Fruit fly (Drosophila melanogaster) whole organism, embryonic: ENCODE data around the gene CG3634.
A peak's percentile ranks its signal among the peaks of the same experiment; 100 is the strongest.

Experiments used
- ATbp ChIP-seq: fragments of 200-800 bp; sonication (Bioruptor generic); optimal IDR thresholded peaks from 2 replicates; lab custom pipeline; 2017; ENCODE audit warnings: missing biosample characterization, mild to moderate bottlenecking, missing genetic modification characterization, missing genetic modification reagents
- CG11504 ChIP-seq: fragments of 200-800 bp; sonication (Bioruptor generic); optimal IDR thresholded peaks from 3 replicates; lab custom pipeline; 2019; ENCODE audit warnings: missing biosample characterization, mild to moderate bottlenecking, missing genetic modification characterization, moderate library complexity
- CG12769 ChIP-seq: fragments of 200-800 bp; sonication (Bioruptor generic); optimal IDR thresholded peaks from 2 replicates; lab custom pipeline; 2019; ENCODE audit warnings: missing biosample characterization, mild to moderate bottlenecking, missing genetic modification characterization, moderate library complexity
- CG13424 ChIP-seq: fragments of 200-800 bp; sonication (Bioruptor generic); optimal IDR thresholded peaks from 2 replicates; lab custom pipeline; 2019; ENCODE audit warnings: missing biosample characterization, mild to moderate bottlenecking, missing genetic modification characterization, moderate library complexity
- CG14965 ChIP-seq: fragments of 200-800 bp; sonication (Bioruptor generic); optimal IDR thresholded peaks from 2 replicates; lab custom pipeline; 2016; ENCODE audit warnings: missing biosample characterization, missing genetic modification characterization, borderline replicate concordance
- CG15696 ChIP-seq: fragments of 200-800 bp; sonication (Bioruptor generic); optimal IDR thresholded peaks from 2 replicates; lab custom pipeline; 2019; ENCODE audit warnings: missing biosample characterization, mild to moderate bottlenecking, missing genetic modification characterization, moderate library complexity
- CG18262 ChIP-seq: fragments of 200-800 bp; optimal IDR thresholded peaks from 3 replicates; lab custom pipeline; 2019; ENCODE audit warnings: missing biosample characterization, mild to moderate bottlenecking, missing genetic modification characterization, moderate library complexity
- CG18476 ChIP-seq: fragments of 200-800 bp; sonication (Bioruptor generic); optimal IDR thresholded peaks from 2 replicates; lab custom pipeline; 2016; ENCODE audit warnings: missing biosample characterization, mild to moderate bottlenecking, missing genetic modification characterization
- CG18599 ChIP-seq: fragments of 200-800 bp; sonication (Bioruptor generic); optimal IDR thresholded peaks from 3 replicates; lab custom pipeline; 2017; ENCODE audit warnings: missing biosample characterization, missing genetic modification characterization, mild to moderate bottlenecking, moderate library complexity, missing genetic modification reagents
- CG2199 ChIP-seq: fragments of 200-800 bp; sonication (Bioruptor generic); IDR thresholded peaks from 3 replicates; pipeline ENCODE4 v1.3.6; 2022; ENCODE audit warnings: missing biosample characterization, missing genetic modification characterization
- CG3065 ChIP-seq: fragments of 200-800 bp; sonication (Bioruptor generic); optimal IDR thresholded peaks from 2 replicates; lab custom pipeline; 2016; ENCODE audit warnings: missing biosample characterization, missing genetic modification characterization
- CG5953 ChIP-seq: fragments of 200-800 bp; sonication (Bioruptor generic); IDR thresholded peaks from 2 replicates; pipeline ENCODE4 v1.3.6; 2022; ENCODE audit warnings: missing biosample characterization, missing genetic modification characterization
- CG7271 ChIP-seq: fragments of 200-800 bp; sonication (Bioruptor generic); optimal IDR thresholded peaks from 2 replicates; lab custom pipeline; 2018; ENCODE audit warnings: missing biosample characterization, mild to moderate bottlenecking, missing genetic modification characterization, moderate library complexity
- CG7786 ChIP-seq: fragments of 200-800 bp; sonication (Bioruptor generic); optimal IDR thresholded peaks from 2 replicates; lab custom pipeline; 2016; ENCODE audit warnings: missing biosample characterization, missing genetic modification characterization
- CG9437 ChIP-seq: fragments of 200-800 bp; sonication (Bioruptor generic); optimal IDR thresholded peaks from 2 replicates; lab custom pipeline; 2018; ENCODE audit warnings: missing biosample characterization, mild to moderate bottlenecking, missing genetic modification characterization
- Chrac-16 ChIP-seq: fragments of 200-800 bp; sonication (Bioruptor generic); optimal IDR thresholded peaks from 3 replicates; lab custom pipeline; 2016; ENCODE audit warnings: missing biosample characterization, missing genetic modification characterization
- CoRest ChIP-seq: fragments of 200-800 bp; sonication (Bioruptor generic); optimal IDR thresholded peaks from 3 replicates; lab custom pipeline; 2018; ENCODE audit warnings: missing biosample characterization, mild to moderate bottlenecking, missing genetic modification characterization, moderate library complexity
- D19B ChIP-seq: fragments of 200-800 bp; sonication (Bioruptor generic); optimal IDR thresholded peaks from 2 replicates; lab custom pipeline; 2017; ENCODE audit warnings: missing biosample characterization, mild to moderate bottlenecking, missing genetic modification characterization
- NC2α ChIP-seq: fragments of 200-800 bp; sonication (Bioruptor generic); optimal IDR thresholded peaks from 2 replicates; lab custom pipeline; 2016; ENCODE audit warnings: missing biosample characterization, missing genetic modification characterization
- Oli ChIP-seq: fragments of 200-800 bp; sonication (Bioruptor generic); optimal IDR thresholded peaks from 2 replicates; lab custom pipeline; 2018; ENCODE audit warnings: missing biosample characterization, mild to moderate bottlenecking, missing genetic modification characterization, moderate library complexity
- Xbp1 ChIP-seq: fragments of 200-800 bp; sonication (Bioruptor generic); optimal IDR thresholded peaks from 3 replicates; lab custom pipeline; 2016; ENCODE audit warnings: missing biosample characterization, mild to moderate bottlenecking, missing genetic modification characterization
- YL-1 ChIP-seq: fragments of 200-800 bp; sonication (Bioruptor generic); optimal IDR thresholded peaks from 3 replicates; lab custom pipeline; 2017; ENCODE audit warnings: missing biosample characterization, mild to moderate bottlenecking, missing genetic modification characterization
- ato ChIP-seq: fragments of 200-800 bp; sonication (Bioruptor generic); IDR thresholded peaks from 2 replicates; pipeline ENCODE4 v1.3.6; 2022; ENCODE audit warnings: missing biosample characterization, missing genetic modification characterization; ENCODE audit not compliant: partially characterized antibody
- az2 ChIP-seq: fragments of 200-800 bp; sonication (Bioruptor generic); optimal IDR thresholded peaks from 3 replicates; lab custom pipeline; 2016; ENCODE audit warnings: missing biosample characterization, missing genetic modification characterization
- corto ChIP-seq: fragments of 200-800 bp; sonication (Bioruptor generic); optimal IDR thresholded peaks from 2 replicates; lab custom pipeline; 2016; ENCODE audit warnings: missing biosample characterization, mild to moderate bottlenecking, missing genetic modification characterization, moderate library complexity
- dmrt11E ChIP-seq: fragments of 200-800 bp; sonication (Bioruptor generic); optimal IDR thresholded peaks from 3 replicates; lab custom pipeline; 2018; ENCODE audit warnings: missing biosample characterization, mild to moderate bottlenecking, missing genetic modification characterization, moderate library complexity
- dmrt99B ChIP-seq: fragments of 200-800 bp; sonication (Bioruptor generic); optimal IDR thresholded peaks from 2 replicates; lab custom pipeline; 2018; ENCODE audit warnings: missing biosample characterization, mild to moderate bottlenecking, missing genetic modification characterization, moderate library complexity
- dpn ChIP-seq, 2 experiments: fragments of 200-800 bp; sonication (Bioruptor generic); optimal IDR thresholded peaks; 3 replicates each; lab custom pipeline; 2016; ENCODE audit warnings: missing biosample characterization in 2 of 2, missing genetic modification characterization in 2 of 2
- emc ChIP-seq: fragments of 200-800 bp; sonication (Bioruptor generic); optimal IDR thresholded peaks from 2 replicates; lab custom pipeline; 2016; ENCODE audit warnings: missing biosample characterization, missing genetic modification characterization
- esg ChIP-seq: fragments of 200-800 bp; sonication (Bioruptor generic); conservative IDR thresholded peaks from 2 replicates; pipeline ENCODE4 v1.3.6; 2022; ENCODE audit warnings: missing biosample characterization, missing genetic modification characterization
- grn ChIP-seq: fragments of 200-800 bp; sonication (Bioruptor generic); optimal IDR thresholded peaks from 3 replicates; lab custom pipeline; 2017; ENCODE audit warnings: missing biosample characterization, missing genetic modification characterization
- gsb ChIP-seq: fragments of 200-800 bp; sonication (Bioruptor generic); IDR thresholded peaks from 2 replicates; pipeline ENCODE4 v1.3.6; 2022; ENCODE audit warnings: missing biosample characterization, missing genetic modification characterization
- gsb-n ChIP-seq: fragments of 200-800 bp; sonication (Bioruptor generic); optimal IDR thresholded peaks from 3 replicates; lab custom pipeline; 2018; ENCODE audit warnings: missing biosample characterization, mild to moderate bottlenecking, missing genetic modification characterization
- jumu ChIP-seq: fragments of 200-800 bp; sonication (Bioruptor generic); optimal IDR thresholded peaks from 3 replicates; lab custom pipeline; 2016; ENCODE audit warnings: missing biosample characterization, missing genetic modification characterization
- lab ChIP-seq: fragments of 200-800 bp; sonication (Bioruptor generic); optimal IDR thresholded peaks from 3 replicates; lab custom pipeline; 2017; ENCODE audit warnings: missing biosample characterization, missing genetic modification characterization, mild to moderate bottlenecking, moderate library complexity, missing genetic modification reagents
- lola ChIP-seq, 3 experiments: fragments of >200 bp in 2 of 3; fragments of 200-800 bp in 1 of 3; sonication (Bioruptor generic) in 1 of 3; optimal IDR thresholded peaks; 2 replicates each; lab custom pipeline; 2017 to 2019; ENCODE audit warnings: missing biosample characterization in 3 of 3, missing genetic modification characterization in 3 of 3, mild to moderate bottlenecking in 1 of 3, moderate library complexity in 1 of 3
- nerfin-1 ChIP-seq: fragments of 200-800 bp; sonication (Bioruptor generic); optimal IDR thresholded peaks from 3 replicates; lab custom pipeline; 2019; ENCODE audit warnings: missing biosample characterization, mild to moderate bottlenecking, missing genetic modification characterization, moderate library complexity
- odd ChIP-seq: fragments of 200-800 bp; sonication (Bioruptor generic); optimal IDR thresholded peaks from 2 replicates; lab custom pipeline; 2017; ENCODE audit warnings: missing biosample characterization, mild to moderate bottlenecking, missing genetic modification characterization
- onecut ChIP-seq: fragments of 200-800 bp; sonication (Bioruptor generic); IDR thresholded peaks from 2 replicates; pipeline ENCODE4 v1.3.6; 2022; ENCODE audit warnings: missing biosample characterization, missing genetic modification characterization
- peb ChIP-seq: fragments of 200-800 bp; sonication (Bioruptor generic); IDR thresholded peaks from 2 replicates; pipeline ENCODE4 v1.3.6; 2022; ENCODE audit warnings: missing biosample characterization, missing genetic modification characterization
- salm ChIP-seq: fragments of 200-800 bp; sonication (Bioruptor generic); optimal IDR thresholded peaks from 2 replicates; lab custom pipeline; 2018; ENCODE audit warnings: missing biosample characterization, mild to moderate bottlenecking, missing genetic modification characterization
- sens ChIP-seq: fragments of 200-800 bp; sonication (Bioruptor generic); peaks from one replicate; lab custom pipeline; 2016; ENCODE audit warnings: missing biosample characterization, missing genetic modification characterization
- slbo ChIP-seq: fragments of 200-800 bp; sonication (Bioruptor generic); IDR thresholded peaks from 2 replicates; pipeline ENCODE4 v1.3.6; 2022; ENCODE audit warnings: missing biosample characterization, missing genetic modification characterization
- sna ChIP-seq: fragments of 200-800 bp; sonication (Bioruptor generic); IDR thresholded peaks from 2 replicates; pipeline ENCODE4 v1.3.6; 2022; ENCODE audit warnings: missing biosample characterization, missing genetic modification characterization; ENCODE audit not compliant: partially characterized antibody
- stwl ChIP-seq: fragments of 200-800 bp; sonication (Bioruptor generic); optimal IDR thresholded peaks from 3 replicates; lab custom pipeline; 2018; ENCODE audit warnings: missing biosample characterization, mild to moderate bottlenecking, missing genetic modification characterization, moderate library complexity
- trem ChIP-seq: fragments of 200-800 bp; optimal IDR thresholded peaks from 3 replicates; lab custom pipeline; 2019; ENCODE audit warnings: missing biosample characterization, mild to moderate bottlenecking, missing genetic modification characterization, moderate library complexity
- trh ChIP-seq: fragments of 200-800 bp; sonication (Bioruptor generic); optimal IDR thresholded peaks from 2 replicates; lab custom pipeline; 2016; ENCODE audit warnings: missing biosample characterization, missing genetic modification characterization

The CG3634 gene

DNA sequence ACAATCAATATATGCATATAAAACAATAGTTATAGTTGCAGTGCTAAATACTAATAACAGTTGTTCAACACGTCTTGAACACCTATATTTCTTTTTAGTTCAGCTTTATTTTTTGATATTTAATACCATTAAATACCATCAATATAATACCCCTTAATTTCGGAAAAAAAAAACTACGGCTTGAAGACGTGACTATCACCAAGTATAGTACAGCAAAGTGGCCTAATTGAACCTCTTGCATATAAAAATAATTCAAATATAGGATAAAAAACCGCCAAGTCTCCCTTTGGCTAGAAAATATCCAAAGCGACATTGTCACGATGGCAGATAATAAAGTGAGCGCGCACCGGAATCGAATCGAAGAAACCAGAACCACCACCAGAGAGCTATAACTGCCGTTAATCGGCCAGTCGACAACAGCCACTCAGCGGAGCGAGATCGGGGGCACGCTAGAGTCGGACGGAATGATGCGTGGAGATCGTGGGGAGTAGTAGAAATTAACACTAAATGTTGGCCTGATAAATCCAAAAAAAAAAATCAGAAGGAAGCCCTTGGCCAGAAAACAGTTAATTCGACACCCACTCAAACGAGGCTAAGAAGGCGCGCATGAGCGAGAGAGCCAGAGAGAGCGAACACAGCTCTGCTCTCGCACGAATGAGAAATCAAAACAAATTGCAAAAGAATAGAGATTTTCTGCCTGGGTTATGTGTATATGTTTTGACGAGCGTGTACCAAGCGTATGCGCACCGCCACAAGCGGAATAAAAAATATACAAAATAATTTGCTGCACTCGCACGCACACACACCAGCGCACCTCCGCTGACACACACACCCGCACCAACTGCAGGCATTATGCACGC is 24.0 kb downstream of the CG3634 start:
- TF ChIP-seq CG3065 (GFP tag; lab: Kevin White, UChicago): no peak
- TF ChIP-seq lola (GFP tag; optimal IDR thresholded peaks at IDR 0.05; lab: Kevin White, UChicago): peak in 1 of 3 experiments; percentile 57
- TF ChIP-seq jumu: no peak
- TF ChIP-seq CG5953 (GFP tag; lab: Robert Waterston, UW): no peak
- TF ChIP-seq CG2199 (GFP tag; lab: Robert Waterston, UW): peak; percentile 81; the same call in 2 of the 3 replicates
- TF ChIP-seq CG11504 (tag; lab: Kevin White, UChicago): peak; percentile 61
- TF ChIP-seq Oli (tag; lab: Kevin White, UChicago): peak; percentile 59
- peak; percentile 6 for TF ChIP-seq corto
- peak; percentile 37 for TF ChIP-seq dmrt99B (tag; lab: Kevin White, UChicago)
- peak; percentile 39 for TF ChIP-seq trem (tag; lab: Kevin White, UChicago)
- no peak for TF ChIP-seq CG7786 (GFP tag; lab: Kevin White, UChicago)
- peak; percentile 47 for TF ChIP-seq CG9437 (GFP tag; lab: Kevin White, UChicago)
- TF ChIP-seq onecut (GFP tag; lab: Robert Waterston, UW): 0 out of 2 replicates have a peak, but pooled peaks have one; percentile 9
- no peak for TF ChIP-seq gsb-n (tag; lab: Kevin White, UChicago)
- peak; percentile 45 for TF ChIP-seq sna
- no peak for TF ChIP-seq emc
- peak; percentile 17 for TF ChIP-seq CG18476 (GFP tag; lab: Kevin White, UChicago)
- 0 out of 2 replicates have a peak, but pooled peaks have one; percentile 44 for TF ChIP-seq ato (GFP tag; lab: Robert Waterston, UW)
- peak; percentile 92 for TF ChIP-seq grn (GFP tag; lab: Kevin White, UChicago)
- TF ChIP-seq D19B (GFP tag; lab: Kevin White, UChicago): peak; percentile 30
- peak; percentile 30 to 46 for TF ChIP-seq dpn (GFP tag; optimal IDR thresholded peaks at IDR 0.05; lab: Kevin White, UChicago)
- TF ChIP-seq sens (GFP tag; lab: Kevin White, UChicago): peak; percentile 63
- TF ChIP-seq az2 (GFP tag; lab: Kevin White, UChicago): peak; percentile 16
- TF ChIP-seq NC2α (GFP tag; lab: Kevin White, UChicago): no peak
- 0 out of 2 replicates have a peak, but pooled peaks have one; percentile 15 for TF ChIP-seq slbo (GFP tag; lab: Robert Waterston, UW)
- TF ChIP-seq salm (tag; lab: Kevin White, UChicago): peak; percentile 10
- TF ChIP-seq Xbp1: peak; percentile 21
- peak; percentile 22 for TF ChIP-seq ATbp (GFP tag; lab: Kevin White, UChicago)
- TF ChIP-seq CG14965 (GFP tag; lab: Kevin White, UChicago): no peak
- TF ChIP-seq peb: no peak
- peak; percentile 63 for TF ChIP-seq CoRest (tag; lab: Kevin White, UChicago)
- TF ChIP-seq CG7271 (tag; lab: Kevin White, UChicago): no peak
- TF ChIP-seq dmrt11E (tag; lab: Kevin White, UChicago): peak; percentile 44
- TF ChIP-seq CG15696 (tag; lab: Kevin White, UChicago): peak; percentile 35
- TF ChIP-seq odd: peak; percentile 40
- TF ChIP-seq gsb (GFP tag; lab: Robert Waterston, UW): no peak
- peak; percentile 70 for TF ChIP-seq lab (GFP tag; lab: Kevin White, UChicago)
- TF ChIP-seq CG18262 (tag; lab: Kevin White, UChicago): peak; percentile 67
- TF ChIP-seq esg (GFP tag; lab: Robert Waterston, UW): no peak
- TF ChIP-seq nerfin-1 (tag; lab: Kevin White, UChicago): peak; percentile 5
- peak; percentile 50 for TF ChIP-seq CG13424
- peak; percentile 40 for TF ChIP-seq CG18599 (GFP tag; lab: Kevin White, UChicago)
- no peak for TF ChIP-seq trh (GFP tag; lab: Kevin White, UChicago)
- TF ChIP-seq YL-1 (GFP tag; lab: Kevin White, UChicago): peak; percentile 9
- TF ChIP-seq Chrac-16 (GFP tag; lab: Kevin White, UChicago): peak; percentile 4
- TF ChIP-seq stwl: peak; percentile 8
- TF ChIP-seq CG12769 (tag; lab: Kevin White, UChicago): peak; percentile 33
